Worm (Caenorhabditis elegans) whole organism, L4/young adult: ENCODE data around the gene nlp-29.

Experiments used
- W03F9.2 ChIP-seq: fragments of 150-350 bp; optimal IDR thresholded peaks from 2 replicates; lab custom pipeline; 2014; ENCODE audit warnings: missing biosample characterization, missing genetic modification characterization
- dao-5 ChIP-seq: sonication (generic microtip); optimal IDR thresholded peaks from 2 replicates; lab custom pipeline; 2016; ENCODE audit warnings: missing genotype, missing genetic modification characterization, moderate library complexity, missing compliant biosample characterization
- him-1 ChIP-seq: sonication (generic microtip); optimal IDR thresholded peaks from 2 replicates; lab custom pipeline; 2016; ENCODE audit warnings: missing genotype, missing genetic modification reagents, missing genetic modification characterization, missing compliant biosample characterization

Gene nlp-29

DNA sequence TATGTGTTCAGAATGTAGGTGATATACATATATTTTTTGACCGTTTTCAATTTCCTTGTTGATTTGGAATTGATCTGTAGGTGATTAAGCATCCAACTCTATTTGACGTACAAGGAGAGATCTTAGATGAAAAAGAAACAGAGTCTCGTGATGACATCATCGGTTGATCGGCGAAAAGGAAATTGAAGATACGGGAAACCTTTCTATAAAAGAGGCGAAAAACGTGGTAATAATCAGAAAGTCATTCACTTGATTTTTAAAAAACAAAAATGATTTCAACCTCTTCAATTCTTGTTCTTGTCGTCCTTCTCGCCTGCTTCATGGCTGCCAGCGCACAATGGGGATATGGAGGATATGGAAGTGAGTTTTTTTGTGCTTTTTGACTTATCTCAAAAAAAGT lies at the start of gene nlp-29:
nlp-29 (plus strand) TSS at position 248 of the 400 bp plus-strand sequence.
- TF ChIP-seq him-1 (no peak), W03F9.2 (tag; lab: Kevin White, UChicago) (no peak), dao-5 (tag; lab: Kevin White, UChicago) (no peak)

ce11 chrV:3935892-3936478 lies 48.2 kb upstream of the nlp-29 start, which contains the start of gene cyp-35A5:
TSS of gene cyp-35A5 (plus strand) at chrV:3936326.
- no peak for TF ChIP-seq him-1
- TF ChIP-seq dao-5 (tag; lab: Kevin White, UChicago): no peak
- TF ChIP-seq W03F9.2 (tag; lab: Kevin White, UChicago): no peak

DNA sequence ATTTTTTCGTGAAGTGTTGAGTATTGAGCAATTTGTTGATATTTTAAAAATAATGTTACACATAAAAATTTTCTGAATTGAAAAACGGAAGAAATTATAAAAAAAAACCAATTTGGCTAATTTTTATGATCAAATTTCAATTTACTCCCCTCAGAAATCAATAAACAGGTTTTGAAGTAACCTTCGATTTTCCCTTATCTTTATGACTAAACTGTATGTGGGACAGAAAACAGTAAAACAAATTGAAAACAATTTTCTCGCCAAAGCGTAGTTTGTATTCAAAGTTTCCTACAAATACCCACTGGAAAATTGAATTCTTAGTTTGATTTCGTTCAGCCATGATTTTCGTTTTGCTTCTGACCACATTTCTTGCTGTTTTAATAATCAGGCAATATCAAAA lies 45.4 kb upstream of the nlp-29 start, which contains the start of gene cyp-35B1:
cyp-35B1 (plus strand) TSS at position 244 of the 400 bp plus-strand sequence.
- TF ChIP-seq W03F9.2 (tag; lab: Kevin White, UChicago) (no peak), dao-5 (tag; lab: Kevin White, UChicago) (no peak), him-1 (no peak)

DNA sequence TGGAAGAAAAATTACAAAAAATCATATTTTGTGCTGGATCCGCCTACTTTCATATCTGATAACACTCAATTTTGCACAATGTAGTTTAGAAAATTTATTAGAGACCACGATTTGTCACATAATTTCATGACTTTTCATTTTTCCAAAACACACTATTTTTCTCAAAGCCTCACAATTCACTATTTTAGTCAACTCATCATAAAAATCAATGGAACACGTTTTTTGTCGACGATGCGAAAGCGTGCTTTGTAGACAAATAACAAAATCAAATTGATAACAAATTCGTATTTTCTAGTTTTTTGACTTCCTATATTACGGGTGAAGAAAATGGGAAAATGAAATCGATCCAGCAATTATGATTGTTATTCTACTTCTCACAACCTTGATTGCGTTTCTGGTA lies 42.4 kb upstream of the nlp-29 start, which contains the start of gene cyp-35B2:
cyp-35B2 (plus strand) TSS at position 301 of the 400 bp plus-strand sequence.
- TF ChIP-seq W03F9.2 (tag; lab: Kevin White, UChicago): no peak
- no peak for TF ChIP-seq him-1
- TF ChIP-seq dao-5 (tag; lab: Kevin White, UChicago): no peak

ce11 chrV:3943364-3943763 lies 40.9 kb upstream of the nlp-29 start:
- TF ChIP-seq dao-5 (tag; lab: Kevin White, UChicago) (no peak), W03F9.2 (tag; lab: Kevin White, UChicago) (no peak), him-1 (no peak)

DNA sequence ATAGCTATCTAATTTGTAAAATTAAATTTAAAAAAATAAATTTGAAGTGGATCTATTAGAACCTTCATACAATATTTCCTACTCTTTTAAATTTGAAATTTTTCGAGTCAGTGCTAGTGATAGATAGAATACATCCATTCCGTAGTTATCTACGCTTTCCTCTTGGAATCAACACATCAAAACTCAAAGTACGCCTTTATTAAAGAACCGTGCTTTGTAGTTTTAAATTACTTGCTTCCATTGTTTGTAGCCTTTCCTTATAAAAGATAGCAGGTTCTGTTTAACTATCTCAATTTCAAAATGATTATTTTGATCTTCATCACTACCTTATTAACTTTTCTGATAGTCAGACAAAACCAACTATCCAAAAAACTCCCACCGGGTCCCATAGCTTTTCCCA lies 39.2 kb upstream of the nlp-29 start, which contains the start of gene cyp-35B3:
cyp-35B3 (plus strand) TSS at position 301 of the 400 bp plus-strand sequence.
- TF ChIP-seq dao-5 (tag; lab: Kevin White, UChicago): no peak
- no peak for TF ChIP-seq him-1
- TF ChIP-seq W03F9.2 (tag; lab: Kevin White, UChicago): no peak

ce11 chrV:3949723-3950122 lies 34.5 kb upstream of the nlp-29 start, which contains the start of gene dach-1:
TSS of gene dach-1 (plus strand) at chrV:3950023.
- TF ChIP-seq dao-5 (tag; lab: Kevin White, UChicago) (no peak), W03F9.2 (tag; lab: Kevin White, UChicago) (no peak), him-1 (no peak)

DNA sequence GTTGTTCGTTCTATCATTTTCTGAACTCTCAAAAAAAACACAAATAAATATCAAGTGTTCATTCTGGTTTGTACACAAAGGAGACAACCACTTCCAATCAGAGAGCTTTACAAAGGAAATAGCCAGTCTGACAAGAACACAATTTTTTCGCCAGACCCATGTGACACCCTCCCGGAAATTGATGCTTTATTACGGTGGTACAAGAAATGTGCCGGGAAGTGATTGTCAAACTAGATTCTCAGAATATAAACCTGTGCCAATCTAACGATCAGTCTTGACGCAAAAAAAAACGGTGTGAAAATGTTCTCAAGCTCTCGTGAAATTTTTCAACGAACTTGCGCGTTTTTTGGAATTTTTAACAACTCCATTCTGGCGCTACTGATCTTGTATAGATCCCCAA lies 30.5 kb upstream of the nlp-29 start, which contains the start of gene str-247:
str-247 (plus strand) TSS at position 301 of the 400 bp plus-strand sequence.
- TF ChIP-seq dao-5 (tag; lab: Kevin White, UChicago) (no peak), W03F9.2 (tag; lab: Kevin White, UChicago) (no peak), him-1 (no peak)

ce11 chrV:3957608-3958007 lies 26.6 kb upstream of the nlp-29 start, which contains the start of gene cyp-34A5:
TSS of gene cyp-34A5 (minus strand) at chrV:3957708.
- TF ChIP-seq W03F9.2 (tag; lab: Kevin White, UChicago) (no peak), dao-5 (tag; lab: Kevin White, UChicago) (no peak), him-1 (no peak)

ce11 chrV:3961235-3961634 lies 23.0 kb upstream of the nlp-29 start, which contains the start of gene cyp-34A6:
TSS of gene cyp-34A6 (minus strand) at chrV:3961335.
- TF ChIP-seq W03F9.2 (tag; lab: Kevin White, UChicago) (no peak), dao-5 (tag; lab: Kevin White, UChicago) (no peak), him-1 (no peak)

DNA sequence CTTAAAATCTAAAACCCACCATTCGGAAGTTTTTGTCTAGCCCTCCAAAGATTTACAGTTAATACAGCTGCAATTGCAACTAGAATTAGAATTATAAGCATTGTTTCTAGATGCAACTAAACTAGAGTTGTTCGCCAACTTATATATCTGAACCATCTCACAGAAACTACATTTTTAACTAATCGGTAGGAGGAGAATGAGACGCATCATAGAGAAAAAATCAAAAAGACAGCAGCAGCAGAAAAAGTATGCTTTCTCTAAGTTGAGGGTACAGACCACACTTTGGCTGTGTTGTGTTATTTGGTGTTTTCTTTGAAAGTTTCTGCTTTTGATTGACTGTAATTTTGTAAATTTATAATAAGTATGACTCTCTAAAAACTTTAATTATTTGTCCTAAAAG lies 20.5 kb upstream of the nlp-29 start, which contains the start of gene cyp-34A7:
cyp-34A7 (minus strand) TSS at position 101 of the 400 bp plus-strand sequence.
- TF ChIP-seq him-1: no peak
- TF ChIP-seq W03F9.2 (tag; lab: Kevin White, UChicago): no peak
- TF ChIP-seq dao-5 (tag; lab: Kevin White, UChicago): no peak

DNA sequence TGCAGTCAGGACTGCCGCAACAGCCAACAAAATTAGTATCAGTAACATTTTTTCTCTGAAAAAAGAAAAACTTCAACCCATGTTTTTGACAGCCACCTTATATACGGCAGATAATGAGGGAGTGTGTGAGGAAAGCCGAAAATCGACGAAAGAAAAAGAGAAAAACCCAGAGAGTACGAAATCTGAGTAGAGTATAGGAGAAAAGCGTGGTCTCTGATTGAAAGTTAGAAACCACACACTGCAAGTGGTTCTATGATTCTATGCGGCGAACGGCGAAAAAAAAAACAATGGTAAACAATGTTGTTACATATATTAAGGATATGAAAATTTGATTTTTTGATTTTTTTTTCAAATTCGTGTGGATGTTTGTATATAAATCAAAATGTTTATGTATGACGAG lies 16.5 kb upstream of the nlp-29 start, which contains the start of gene cyp-34A8:
cyp-34A8 (minus strand) TSS at position 62 of the 400 bp plus-strand sequence.
- no peak for TF ChIP-seq dao-5 (tag; lab: Kevin White, UChicago)
- no peak for TF ChIP-seq W03F9.2 (tag; lab: Kevin White, UChicago)
- no peak for TF ChIP-seq him-1

DNA sequence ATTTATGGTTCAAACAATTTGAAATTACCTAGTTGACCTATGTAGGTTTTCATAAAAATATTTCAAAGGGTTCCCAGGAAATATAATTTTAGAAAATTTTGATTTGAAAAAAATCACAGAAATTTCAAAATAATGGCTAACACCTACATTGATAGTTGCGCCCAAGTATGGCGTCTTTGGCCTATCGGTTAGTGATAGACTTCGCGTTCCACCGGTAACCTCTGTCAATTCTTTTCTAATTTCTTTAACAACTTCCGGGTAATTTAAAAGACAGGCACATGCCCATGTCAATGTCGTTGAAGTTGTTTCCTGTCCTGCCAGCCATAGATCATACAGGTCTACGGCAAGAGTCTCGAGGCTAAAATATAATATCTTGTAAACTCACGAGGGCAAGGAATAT lies 15.3 kb upstream of the nlp-29 start:
- TF ChIP-seq him-1: no peak
- TF ChIP-seq dao-5 (tag; lab: Kevin White, UChicago): no peak
- no peak for TF ChIP-seq W03F9.2 (tag; lab: Kevin White, UChicago)

ce11 chrV:3969664-3970063 lies 14.6 kb upstream of the nlp-29 start:
- no peak for TF ChIP-seq dao-5 (tag; lab: Kevin White, UChicago)
- TF ChIP-seq W03F9.2 (tag; lab: Kevin White, UChicago): no peak
- no peak for TF ChIP-seq him-1
